Worm (Caenorhabditis elegans) whole organism, L3 larva: ENCODE data around the gene srw-56.

Source experiments
- ama-1 ChIP-seq: fragments of 150-350 bp; optimal IDR thresholded peaks from 2 replicates; lab custom pipeline; 2018
- lin-15B ChIP-seq: fragments of 150-350 bp; optimal IDR thresholded peaks from 2 replicates; lab custom pipeline; 2014; ENCODE audit warnings: missing biosample characterization, missing genetic modification characterization
- nhr-25 ChIP-seq: sonication (generic microtip); optimal IDR thresholded peaks from 2 replicates; lab custom pipeline; 2017; ENCODE audit warnings: missing biosample characterization, missing genetic modification characterization
- nhr-28 ChIP-seq: fragments of 150-350 bp; optimal IDR thresholded peaks from 2 replicates; lab custom pipeline; 2014; ENCODE audit warnings: missing biosample characterization, missing genetic modification characterization

DNA sequence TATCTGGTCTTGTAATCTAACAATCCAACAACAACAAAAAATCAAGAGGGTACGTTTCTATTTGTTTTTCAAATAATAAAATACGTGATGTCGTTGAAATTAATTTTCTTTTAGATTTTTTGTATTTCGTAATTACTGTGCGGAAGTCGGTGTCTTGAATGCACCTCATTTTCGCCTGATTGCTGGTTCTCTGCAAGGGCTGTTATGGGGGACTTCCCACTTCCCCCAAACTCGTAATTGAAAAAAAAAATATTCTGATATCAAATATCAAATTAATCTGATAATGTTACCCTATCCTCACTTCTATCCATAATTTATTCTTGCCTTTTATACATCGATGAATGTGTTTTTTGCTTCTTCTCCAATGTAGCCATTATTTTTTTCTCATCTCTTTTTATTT is 35.4 kb upstream of the srw-56 start, which contains the start of gene F36G9.15:
- TF ChIP-seq nhr-28 (tag; lab: Kevin White, UChicago) (no peak), nhr-25 (tag; lab: Kevin White, UChicago) (no peak), ama-1 (no peak), lin-15B (no peak)
